Worm (Caenorhabditis elegans) whole organism, L1 larva: Measurements from ENCODE around the gene F25B5.3.

ENCODE experiments used
- ama-1 ChIP-seq: fragments of 150-350 bp; optimal IDR thresholded peaks from 2 replicates; lab custom pipeline; 2014
- blmp-1 ChIP-seq: fragments of 150-350 bp; optimal IDR thresholded peaks from 2 replicates; lab custom pipeline; 2014; ENCODE audit warnings: missing biosample characterization, missing genetic modification characterization
- ceh-82 ChIP-seq, 3 experiments: fragments of 150-350 bp in 1 of 3; sonication (generic microtip) in 2 of 3; optimal IDR thresholded peaks; 2 replicates each; lab custom pipeline; 2014 to 2017; ENCODE audit warnings: missing biosample characterization in 3 of 3, missing genetic modification characterization in 3 of 3
- dpl-1 ChIP-seq, 3 experiments: fragments of 150-350 bp in 2 of 3; sonication (generic microtip) in 1 of 3; optimal IDR thresholded peaks; 2 replicates each; lab custom pipeline; 2014 to 2017; ENCODE audit warnings: missing biosample characterization in 3 of 3, missing genetic modification characterization in 3 of 3, missing genetic modification reagents in 3 of 3
- fkh-10 ChIP-seq: sonication (generic microtip); optimal IDR thresholded peaks from 2 replicates; lab custom pipeline; 2017; ENCODE audit warnings: missing biosample characterization, missing genetic modification reagents, missing genetic modification characterization
- isw-1 ChIP-seq: fragments of 200-800 bp; sonication (Bioruptor generic); IDR thresholded peaks from 2 replicates; pipeline ENCODE4 v1.3.6; 2022; ENCODE audit warnings: missing genetic modification characterization, missing compliant biosample characterization
- nhr-11 ChIP-seq: fragments of 150-350 bp; optimal IDR thresholded peaks from 2 replicates; lab custom pipeline; 2014; ENCODE audit warnings: missing biosample characterization, missing genetic modification characterization
- nhr-20 ChIP-seq: sonication (generic microtip); optimal IDR thresholded peaks from 2 replicates; lab custom pipeline; 2016; ENCODE audit warnings: mild to moderate bottlenecking, missing genetic modification characterization, missing compliant biosample characterization
- nhr-28 ChIP-seq: fragments of 150-350 bp; optimal IDR thresholded peaks from 2 replicates; lab custom pipeline; 2014; ENCODE audit warnings: missing biosample characterization, missing genetic modification characterization
- snpc-4 ChIP-seq: fragments of 150-350 bp; optimal IDR thresholded peaks from 2 replicates; lab custom pipeline; 2014; ENCODE audit warnings: missing biosample characterization, missing genetic modification characterization
- vab-15 ChIP-seq: sonication (generic microtip); optimal IDR thresholded peaks from 2 replicates; lab custom pipeline; 2017; ENCODE audit warnings: missing genotype, mild to moderate bottlenecking, missing genetic modification characterization, missing compliant biosample characterization
- xbp-1 ChIP-seq: sonication (generic microtip); optimal IDR thresholded peaks from 2 replicates; lab custom pipeline; 2016; ENCODE audit warnings: missing genetic modification characterization, missing compliant biosample characterization

- TF ChIP-seq dpl-1 (GFP tag; optimal IDR thresholded peaks at IDR 0.05; lab: Kevin White, UChicago) (no peak), nhr-28 (tag; lab: Kevin White, UChicago) (no peak), ceh-82 (tag; optimal IDR thresholded peaks at IDR 0.05; lab: Kevin White, UChicago) (no peak), isw-1 (GFP tag; lab: Robert Waterston, UW) (no peak), snpc-4 (tag; lab: Kevin White, UChicago) (no peak), xbp-1 (tag; lab: Kevin White, UChicago) (no peak), nhr-20 (tag; lab: Kevin White, UChicago) (no peak), fkh-10 (GFP tag; lab: Kevin White, UChicago) (no peak), ama-1 (lab: Kevin White, UChicago) (no peak), blmp-1 (tag; lab: Kevin White, UChicago) (no peak), nhr-11 (tag; lab: Kevin White, UChicago) (no peak), vab-15 (no peak)
Observed at ce11 chrIII:5914717-5915116, 34.0 kb upstream of the F25B5.3 start.
